Worm (Caenorhabditis elegans) whole organism, young adult: Measurements from ENCODE around the gene Y22D7AL.4.

ENCODE experiments used
- B0336.3 ChIP-seq: fragments of 200-800 bp; sonication (Bioruptor generic); IDR thresholded peaks from 2 replicates; pipeline ENCODE4 v1.3.6; 2022; ENCODE audit warnings: missing genetic modification characterization, missing compliant biosample characterization
- F10E7.11 ChIP-seq: sonication (generic microtip); optimal IDR thresholded peaks from 2 replicates; lab custom pipeline; 2017; ENCODE audit warnings: mild to moderate bottlenecking, missing genetic modification characterization, moderate library complexity, missing compliant biosample characterization
- F22D6.2 ChIP-seq: sonication (generic microtip); optimal IDR thresholded peaks from 2 replicates; lab custom pipeline; 2016; ENCODE audit warnings: mild to moderate bottlenecking, missing genetic modification characterization, missing compliant biosample characterization
- F23B12.7 ChIP-seq: sonication (generic microtip); optimal IDR thresholded peaks from 2 replicates; lab custom pipeline; 2017; ENCODE audit warnings: missing genetic modification characterization, mild to moderate bottlenecking, missing compliant biosample characterization, antibody characterized with exemption, moderate library complexity; ENCODE audit not compliant: insufficient read depth
- K11D2.4 ChIP-seq: fragments of 200-800 bp; sonication (Bioruptor generic); IDR thresholded peaks from 2 replicates; pipeline ENCODE4 v1.3.6; 2022; ENCODE audit warnings: missing genetic modification reagents, missing genetic modification characterization, missing compliant biosample characterization
- Y67H2A.10 ChIP-seq: fragments of 200-800 bp; sonication (Bioruptor generic); conservative IDR thresholded peaks from 2 replicates; pipeline ENCODE4 v1.3.6; 2022; ENCODE audit warnings: missing genetic modification reagents, missing genetic modification characterization, missing compliant biosample characterization
- ama-1 ChIP-seq, 3 experiments: fragments of 150-350 bp in 1 of 3; sonication (generic microtip) in 2 of 3; optimal IDR thresholded peaks; 2 replicates each; lab custom pipeline; 2014 to 2018; ENCODE audit warnings: missing biosample characterization in 2 of 3, missing genetic modification characterization in 2 of 3, missing genetic modification reagents in 2 of 3
- aptf-2 ChIP-seq: fragments of 200-800 bp; sonication (Bioruptor generic); conservative IDR thresholded peaks from 2 replicates; pipeline ENCODE4 v1.3.6; 2022; ENCODE audit warnings: missing genetic modification reagents, missing genetic modification characterization, missing compliant biosample characterization
- atf-7 ChIP-seq: sonication (generic microtip); optimal IDR thresholded peaks from 2 replicates; lab custom pipeline; 2017; ENCODE audit warnings: mild to moderate bottlenecking, missing genetic modification characterization, missing compliant biosample characterization
- athp-1 ChIP-seq: sonication (generic microtip); optimal IDR thresholded peaks from 2 replicates; lab custom pipeline; 2017; ENCODE audit warnings: mild to moderate bottlenecking, missing genetic modification characterization, missing compliant biosample characterization
- bed-2 ChIP-seq: fragments of 200-800 bp; sonication (Bioruptor generic); IDR thresholded peaks from 2 replicates; pipeline ENCODE4 v1.3.6; 2022; ENCODE audit warnings: missing genetic modification reagents, missing genetic modification characterization, missing compliant biosample characterization
- cebp-1 ChIP-seq, 2 experiments: fragments of 200-800 bp in 1 of 2; sonication (Bioruptor generic) in 1 of 2; sonication (generic microtip) in 1 of 2; IDR thresholded peaks in 1 of 2; optimal IDR thresholded peaks in 1 of 2; 2 replicates each; pipeline versions ENCODE4 v1.3.6 to Lab custom; 2017 to 2022; ENCODE audit warnings: missing compliant biosample characterization in 2 of 2, missing genetic modification characterization in 2 of 2, mild to moderate bottlenecking in 1 of 2, missing genetic modification reagents in 1 of 2, moderate library complexity in 1 of 2
- cebp-2 ChIP-seq: fragments of 200-800 bp; sonication (Bioruptor generic); IDR thresholded peaks from 2 replicates; pipeline ENCODE4 v1.3.6; 2022; ENCODE audit warnings: missing genetic modification characterization, missing compliant biosample characterization
- ceh-91 ChIP-seq: fragments of 200-800 bp; sonication (Bioruptor generic); IDR thresholded peaks from 2 replicates; pipeline ENCODE4 v1.3.6; 2022; ENCODE audit warnings: missing genetic modification reagents, missing genetic modification characterization, missing compliant biosample characterization
- chd-7 ChIP-seq: sonication (generic microtip); optimal IDR thresholded peaks from 2 replicates; lab custom pipeline; 2016; ENCODE audit warnings: mild to moderate bottlenecking, missing genetic modification characterization, moderate library complexity, missing compliant biosample characterization
- dox-1 ChIP-seq: fragments of 200-800 bp; sonication (Bioruptor generic); IDR thresholded peaks from 2 replicates; pipeline ENCODE4 v1.3.6; 2022; ENCODE audit warnings: missing genetic modification reagents, missing genetic modification characterization, missing compliant biosample characterization
- dpl-1 ChIP-seq: fragments of 150-350 bp; optimal IDR thresholded peaks from 2 replicates; lab custom pipeline; 2014; ENCODE audit warnings: missing biosample characterization, missing genetic modification reagents, missing genetic modification characterization
- efl-1 ChIP-seq: fragments of 150-350 bp; optimal IDR thresholded peaks from 2 replicates; lab custom pipeline; 2014; ENCODE audit warnings: missing biosample characterization, missing genetic modification reagents, missing genetic modification characterization
- egl-44 ChIP-seq: fragments of 200-800 bp; sonication (Bioruptor generic); IDR thresholded peaks from 2 replicates; pipeline ENCODE4 v1.3.6; 2022; ENCODE audit warnings: missing genetic modification reagents, missing genetic modification characterization, missing compliant biosample characterization
- hmg-20 ChIP-seq: fragments of 200-800 bp; sonication (Bioruptor generic); IDR thresholded peaks from 2 replicates; pipeline ENCODE4 v1.3.6; 2022; ENCODE audit warnings: missing genetic modification reagents, missing genetic modification characterization, missing compliant biosample characterization
- hsf-1 ChIP-seq: fragments of 200-800 bp; sonication (Bioruptor generic); IDR thresholded peaks from 2 replicates; pipeline ENCODE4 v1.3.6; 2022; ENCODE audit warnings: missing genetic modification reagents, missing genetic modification characterization, missing compliant biosample characterization
- lag-1 ChIP-seq: fragments of 200-800 bp; sonication (Bioruptor generic); IDR thresholded peaks from 2 replicates; pipeline ENCODE4 v1.3.6; 2022; ENCODE audit warnings: missing genetic modification reagents, missing genetic modification characterization, missing compliant biosample characterization
- lin-40 ChIP-seq: sonication (generic microtip); optimal IDR thresholded peaks from 2 replicates; lab custom pipeline; 2016; ENCODE audit warnings: missing genetic modification characterization, mild to moderate bottlenecking, missing compliant biosample characterization, missing genotype, missing genetic modification reagents
- madf-8 ChIP-seq: fragments of 200-800 bp; sonication (Bioruptor generic); conservative IDR thresholded peaks from 2 replicates; pipeline ENCODE4 v1.3.6; 2022; ENCODE audit warnings: missing genetic modification reagents, missing genetic modification characterization, missing compliant biosample characterization
- mel-28 ChIP-seq: sonication (generic microtip); optimal IDR thresholded peaks from 2 replicates; lab custom pipeline; 2016; ENCODE audit warnings: borderline replicate concordance, mild to moderate bottlenecking, missing genetic modification characterization, missing compliant biosample characterization
- nfya-1 ChIP-seq: sonication (generic microtip); optimal IDR thresholded peaks from 2 replicates; lab custom pipeline; 2017; ENCODE audit warnings: antibody characterized with exemption, missing compliant biosample characterization, missing genetic modification characterization, borderline replicate concordance; ENCODE audit not compliant: insufficient read depth
- rpc-1 ChIP-seq, 2 experiments: fragments of 150-350 bp in 1 of 2; sonication (generic microtip) in 1 of 2; optimal IDR thresholded peaks; 2 replicates each; lab custom pipeline; 2014 to 2018; ENCODE audit warnings: missing biosample characterization in 1 of 2, missing genetic modification characterization in 1 of 2, missing genetic modification reagents in 1 of 2, missing genotype in 1 of 2
- snpc-1.3 ChIP-seq: sonication (generic microtip); optimal IDR thresholded peaks from 2 replicates; lab custom pipeline; 2017; ENCODE audit warnings: missing genetic modification characterization, mild to moderate bottlenecking, missing compliant biosample characterization, antibody characterized with exemption, moderate library complexity, missing genotype, missing genetic modification reagents; ENCODE audit not compliant: insufficient read depth
- ztf-18 ChIP-seq: sonication (generic microtip); optimal IDR thresholded peaks from 2 replicates; lab custom pipeline; 2016; ENCODE audit warnings: missing genotype, mild to moderate bottlenecking, missing genetic modification characterization, missing compliant biosample characterization
- ztf-25 ChIP-seq: fragments of 200-800 bp; sonication (Bioruptor generic); IDR thresholded peaks from 2 replicates; pipeline ENCODE4 v1.3.6; 2022; ENCODE audit warnings: missing genetic modification reagents, missing genetic modification characterization, missing compliant biosample characterization
- ztf-26 ChIP-seq: sonication (generic microtip); optimal IDR thresholded peaks from 2 replicates; lab custom pipeline; 2017; ENCODE audit warnings: missing genetic modification characterization, missing compliant biosample characterization
- ztf-6 ChIP-seq: fragments of 200-800 bp; sonication (Bioruptor generic); IDR thresholded peaks from 2 replicates; pipeline ENCODE4 v1.3.6; 2022; ENCODE audit warnings: missing genetic modification reagents, missing genetic modification characterization, missing compliant biosample characterization

Gene Y22D7AL.4

ce11 chrIII:1666893-1667292 lies 40.5 kb downstream of the Y22D7AL.4 start (continued):
- no peak for TF ChIP-seq hmg-20 (GFP tag; lab: Robert Waterston, UW)

- TF ChIP-seq K11D2.4: no peak
- no peak for TF ChIP-seq atf-7 (tag; lab: Kevin White, UChicago)
- TF ChIP-seq egl-44: no peak
- TF ChIP-seq ztf-18 (tag; lab: Kevin White, UChicago): no peak
- TF ChIP-seq efl-1: no peak
- TF ChIP-seq madf-8 (GFP tag; lab: Robert Waterston, UW): no peak
- TF ChIP-seq F22D6.2: no peak
- no peak for TF ChIP-seq rpc-1 (optimal IDR thresholded peaks at IDR 0.05; lab: Kevin White, UChicago)
- no peak for TF ChIP-seq rpc-1 (tag; optimal IDR thresholded peaks at IDR 0.05; lab: Kevin White, UChicago)
- no peak for TF ChIP-seq ama-1 (optimal IDR thresholded peaks at IDR 0.05; lab: Kevin White, UChicago)
- no peak for TF ChIP-seq ama-1 (GFP tag; optimal IDR thresholded peaks at IDR 0.05; lab: Kevin White, UChicago)
Measured at ce11 chrIII:1668519-1668918, 42.1 kb downstream of the Y22D7AL.4 start, which contains the start of gene glb-30. Gene glb-30 (minus strand): TSS chrIII:1668619.

ce11 chrIII:1673320-1673719 lies 46.9 kb downstream of the Y22D7AL.4 start:
- TF ChIP-seq lin-40 (tag; lab: Kevin White, UChicago): no peak
- TF ChIP-seq chd-7 (tag; lab: Kevin White, UChicago): no peak
- no peak for TF ChIP-seq B0336.3 (GFP tag; lab: Robert Waterston, UW)
- TF ChIP-seq ztf-6: no peak
- peak; percentile 34; the same call in 1 of the 2 replicates for TF ChIP-seq cebp-1 (GFP tag; IDR thresholded peaks at IDR 0.05; lab: Robert Waterston, UW)
- peak; percentile 91 for TF ChIP-seq cebp-1 (tag; optimal IDR thresholded peaks at IDR 0.05; lab: Kevin White, UChicago)

ce11 chrIII:1674760-1675159 lies 48.3 kb downstream of the Y22D7AL.4 start:
- TF ChIP-seq cebp-1 (GFP tag; IDR thresholded peaks at IDR 0.05; lab: Robert Waterston, UW): no peak; the same call in 1 of the 2 replicates
- TF ChIP-seq cebp-1 (tag; optimal IDR thresholded peaks at IDR 0.05; lab: Kevin White, UChicago): peak; percentile 93
- TF ChIP-seq ztf-18 (tag; lab: Kevin White, UChicago): no peak

ce11 chrIII:1676588-1676987 lies 50.2 kb downstream of the Y22D7AL.4 start, which contains the start of gene Y22D7AR.6:
Gene Y22D7AR.6 (minus strand): TSS chrIII:1676721.
- no peak for TF ChIP-seq ztf-26
- TF ChIP-seq lag-1 (GFP tag; lab: Robert Waterston, UW): no peak
- TF ChIP-seq dox-1 (GFP tag; lab: Robert Waterston, UW): no peak
- TF ChIP-seq aptf-2 (GFP tag; lab: Robert Waterston, UW): no peak
- TF ChIP-seq F10E7.11 (tag; lab: Kevin White, UChicago): no peak
- TF ChIP-seq bed-2 (GFP tag; lab: Robert Waterston, UW): no peak
- no peak for TF ChIP-seq nfya-1 (tag; lab: Kevin White, UChicago)
- TF ChIP-seq cebp-2 (GFP tag; lab: Robert Waterston, UW): no peak
- TF ChIP-seq ceh-91 (GFP tag; lab: Robert Waterston, UW): no peak
- no peak for TF ChIP-seq Y67H2A.10
- no peak for TF ChIP-seq snpc-1.3 (tag; lab: Kevin White, UChicago)
- TF ChIP-seq athp-1 (tag; lab: Kevin White, UChicago): no peak
- TF ChIP-seq hsf-1 (GFP tag; lab: Robert Waterston, UW): no peak
- TF ChIP-seq ztf-25: no peak

- TF ChIP-seq F23B12.7 (tag; lab: Kevin White, UChicago): no peak
- TF ChIP-seq mel-28: no peak
- no peak for TF ChIP-seq dpl-1 (GFP tag; lab: Kevin White, UChicago)
Measured at ce11 chrIII:1678671-1679070, 52.2 kb downstream of the Y22D7AL.4 start.
